Fruit fly (Drosophila melanogaster) whole organism, wandering third instar larva: ENCODE results near the gene CG8097.

ENCODE experiments used
- Abd-B ChIP-seq: fragments of >200 bp; optimal IDR thresholded peaks from 2 replicates; lab custom pipeline; 2017; ENCODE audit warnings: missing biosample characterization, missing genetic modification characterization
- CG32264 ChIP-seq: fragments of 200-800 bp; sonication (Bioruptor generic); optimal IDR thresholded peaks from 2 replicates; lab custom pipeline; 2016; ENCODE audit warnings: missing biosample characterization, missing genetic modification characterization
- CrebA ChIP-seq: fragments of 200-800 bp; sonication (Bioruptor generic); optimal IDR thresholded peaks from 2 replicates; lab custom pipeline; 2016; ENCODE audit warnings: missing biosample characterization, mild to moderate bottlenecking, missing genetic modification characterization, borderline replicate concordance
- Dfd ChIP-seq: fragments of >200 bp; optimal IDR thresholded peaks from 2 replicates; lab custom pipeline; 2017; ENCODE audit warnings: missing biosample characterization, missing genetic modification characterization
- Dif ChIP-seq: fragments of 200-275, 200-300 bp; sonication (Bioruptor generic); optimal IDR thresholded peaks from 2 replicates; lab custom pipeline; 2018; ENCODE audit warnings: missing biosample characterization, missing genetic modification characterization; ENCODE audit not compliant: partially characterized antibody
- GATAd ChIP-seq: sonication (Bioruptor generic); optimal IDR thresholded peaks from 2 replicates; lab custom pipeline; 2016; ENCODE audit warnings: missing biosample characterization, missing genetic modification characterization
- HLH106 ChIP-seq: fragments of 200-800 bp; optimal IDR thresholded peaks from 3 replicates; lab custom pipeline; 2019; ENCODE audit warnings: missing biosample characterization, mild to moderate bottlenecking, missing genetic modification characterization, moderate library complexity
- Hnf4 ChIP-seq: fragments of 200-800 bp; sonication (Bioruptor generic); optimal IDR thresholded peaks from 2 replicates; lab custom pipeline; 2016; ENCODE audit warnings: missing biosample characterization, mild to moderate bottlenecking, missing genetic modification characterization
- Hr78 ChIP-seq: fragments of >200 bp; optimal IDR thresholded peaks from 2 replicates; lab custom pipeline; 2017; ENCODE audit warnings: missing biosample characterization, missing genetic modification characterization
- Hr83 ChIP-seq: fragments of 200-300 bp; sonication (Bioruptor generic); optimal IDR thresholded peaks from 2 replicates; lab custom pipeline; 2016; ENCODE audit warnings: missing biosample characterization, mild to moderate bottlenecking, missing genetic modification characterization, moderate library complexity; ENCODE audit not compliant: poor library complexity, severe bottlenecking
- Jra ChIP-seq: sonication (Bioruptor generic); optimal IDR thresholded peaks from 2 replicates; lab custom pipeline; 2016; ENCODE audit warnings: missing biosample characterization, missing genetic modification characterization
- Mio ChIP-seq: sonication (Bioruptor generic); optimal IDR thresholded peaks from 2 replicates; lab custom pipeline; 2016; ENCODE audit warnings: missing biosample characterization, missing genetic modification characterization
- Myc ChIP-seq: fragments of >200 bp; optimal IDR thresholded peaks from 2 replicates; lab custom pipeline; 2017
- N ChIP-seq: fragments of >200 bp; optimal IDR thresholded peaks from 2 replicates; lab custom pipeline; 2018; ENCODE audit warnings: missing biosample characterization, missing external identifiers, missing genetic modification characterization
- OdsH ChIP-seq: fragments of 200-800 bp; sonication (Bioruptor generic); optimal IDR thresholded peaks from 2 replicates; lab custom pipeline; 2016; ENCODE audit warnings: missing biosample characterization, mild to moderate bottlenecking, missing genetic modification characterization
- Rel ChIP-seq, 2 experiments: fragments of 200-800 bp; sonication (Bioruptor generic) in 1 of 2; optimal IDR thresholded peaks; 2 replicates in 1 of 2; 3 replicates in 1 of 2; lab custom pipeline; 2016 to 2019; ENCODE audit warnings: mild to moderate bottlenecking in 2 of 2, missing biosample characterization in 2 of 2, missing genetic modification characterization in 2 of 2, moderate library complexity in 1 of 2
- Sp1 ChIP-seq: fragments of 200-800 bp; sonication (Bioruptor generic); optimal IDR thresholded peaks from 3 replicates; lab custom pipeline; 2019; ENCODE audit warnings: missing biosample characterization, mild to moderate bottlenecking, missing genetic modification characterization, moderate library complexity
- br ChIP-seq: fragments of 200-800 bp; sonication (Bioruptor generic); optimal IDR thresholded peaks from 2 replicates; lab custom pipeline; 2016; ENCODE audit warnings: missing biosample characterization, missing genetic modification characterization
- brk ChIP-seq: fragments of 200-800 bp; sonication (Bioruptor generic); optimal IDR thresholded peaks from 2 replicates; lab custom pipeline; 2016; ENCODE audit warnings: missing biosample characterization, mild to moderate bottlenecking, missing genetic modification characterization
- dmrt93B ChIP-seq: fragments of 200-800 bp; sonication (Bioruptor generic); optimal IDR thresholded peaks from 2 replicates; lab custom pipeline; 2018; ENCODE audit warnings: missing biosample characterization, mild to moderate bottlenecking, missing genetic modification characterization
- dsf ChIP-seq: sonication (Bioruptor generic); optimal IDR thresholded peaks from 2 replicates; lab custom pipeline; 2016; ENCODE audit warnings: missing biosample characterization, missing genetic modification characterization, borderline replicate concordance
- ey ChIP-seq: fragments of 200-800 bp; sonication (Bioruptor generic); optimal IDR thresholded peaks from 2 replicates; lab custom pipeline; 2016; ENCODE audit warnings: missing biosample characterization, missing genetic modification characterization
- foxo ChIP-seq, 2 experiments: fragments of 200-800 bp; sonication (Bioruptor generic); optimal IDR thresholded peaks; 2 replicates in 1 of 2; 3 replicates in 1 of 2; lab custom pipeline; 2016 to 2017; ENCODE audit warnings: missing biosample characterization in 2 of 2, missing genetic modification characterization in 2 of 2
- fru ChIP-seq: fragments of 200-800 bp; sonication (Bioruptor generic); optimal IDR thresholded peaks from 3 replicates; lab custom pipeline; 2016; ENCODE audit warnings: missing biosample characterization, mild to moderate bottlenecking, missing genetic modification characterization
- jim ChIP-seq: fragments of 175-275, 200-325 bp; sonication (Bioruptor generic); optimal IDR thresholded peaks from 2 replicates; lab custom pipeline; 2016; ENCODE audit warnings: missing biosample characterization, mild to moderate bottlenecking, missing genetic modification characterization
- pan ChIP-seq: fragments of >200 bp; optimal IDR thresholded peaks from 2 replicates; lab custom pipeline; 2017
- psq ChIP-seq: fragments of 200-800 bp; sonication (Bioruptor generic); optimal IDR thresholded peaks from 3 replicates; lab custom pipeline; 2017; ENCODE audit warnings: missing biosample characterization, mild to moderate bottlenecking, missing genetic modification characterization, moderate library complexity
- rgr ChIP-seq: fragments of 200-800 bp; sonication (Bioruptor generic); optimal IDR thresholded peaks from 3 replicates; lab custom pipeline; 2016; ENCODE audit warnings: missing biosample characterization, mild to moderate bottlenecking, missing genetic modification characterization
- sage ChIP-seq: fragments of 200-800 bp; sonication (Bioruptor generic); optimal IDR thresholded peaks from 2 replicates; lab custom pipeline; 2016; ENCODE audit warnings: missing biosample characterization, mild to moderate bottlenecking, missing genetic modification characterization
- sv ChIP-seq: fragments of 200-800 bp; sonication (Bioruptor generic); optimal IDR thresholded peaks from 3 replicates; lab custom pipeline; 2016; ENCODE audit warnings: missing biosample characterization, missing genetic modification characterization
- tai ChIP-seq: sonication (Bioruptor generic); optimal IDR thresholded peaks from 2 replicates; lab custom pipeline; 2016; ENCODE audit warnings: missing biosample characterization, missing genetic modification characterization
- usp ChIP-seq: fragments of >200 bp; optimal IDR thresholded peaks from 2 replicates; lab custom pipeline; 2017; ENCODE audit warnings: missing biosample characterization, missing genetic modification characterization
- woc ChIP-seq: sonication (Bioruptor generic); optimal IDR thresholded peaks from 2 replicates; lab custom pipeline; 2016; ENCODE audit warnings: missing biosample characterization, mild to moderate bottlenecking, missing genetic modification characterization

The CG8097 gene

dm6 chrX:15568353-15568982 is 14.5 kb upstream of the CG8097 start (continued):
- no peak for TF ChIP-seq Dfd (GFP tag; lab: Kevin White, UChicago)

dm6 chrX:15568983-15569370 is 14.0 kb upstream of the CG8097 start, which contains the start of gene CG7860:
TSS of gene CG7860 (plus strand) at chrX:15568993.
- peak; percentile 7 for TF ChIP-seq Sp1 (GFP tag; lab: Kevin White, UChicago)
- peak; percentile 47 for TF ChIP-seq Dif
- TF ChIP-seq pan (lab: Kevin White, UChicago) = no peak
- peak; percentile 1 for TF ChIP-seq woc

- TF ChIP-seq ey (no peak), sage (peak; percentile 67), CrebA (GFP tag; lab: Kevin White, UChicago) (no peak), Rel (GFP tag; optimal IDR thresholded peaks at IDR 0.05; lab: Kevin White, UChicago) (no peak), Rel (tag; optimal IDR thresholded peaks at IDR 0.05; lab: Kevin White, UChicago) (peak; percentile 68), Hr78 (GFP tag; lab: Kevin White, UChicago) (no peak), Abd-B (GFP tag; lab: Kevin White, UChicago) (no peak), usp (GFP tag; lab: Kevin White, UChicago) (no peak)
Measured at dm6 chrX:15571939-15572338, 11.0 kb upstream of the CG8097 start, which contains the start of gene CG15643. TSS of gene CG15643 (minus strand) at chrX:15572149.

dm6 chrX:15574384-15574783 is 8.6 kb upstream of the CG8097 start, which contains the start of gene CG9213:
TSS of gene CG9213 (minus strand) at chrX:15574535.
- TF ChIP-seq ey = no peak
- TF ChIP-seq br = no peak
- TF ChIP-seq woc = peak; percentile 30
- TF ChIP-seq Rel (GFP tag; optimal IDR thresholded peaks at IDR 0.05; lab: Kevin White, UChicago) = no peak
- peak; percentile 49 for TF ChIP-seq Rel (tag; optimal IDR thresholded peaks at IDR 0.05; lab: Kevin White, UChicago)
- no peak for TF ChIP-seq Dfd (GFP tag; lab: Kevin White, UChicago)
- TF ChIP-seq OdsH = no peak
- peak; percentile 41 for TF ChIP-seq Hr83 (GFP tag; lab: Kevin White, UChicago)
- TF ChIP-seq tai (GFP tag; lab: Kevin White, UChicago) = no peak
- TF ChIP-seq Sp1 (GFP tag; lab: Kevin White, UChicago) = no peak
- no peak for TF ChIP-seq Mio

dm6 chrX:15575557-15575956 is 7.4 kb upstream of the CG8097 start, which contains the start of gene CG42299:
TSS of gene CG42299 (minus strand) at chrX:15575683.
- no peak for TF ChIP-seq jim (GFP tag; lab: Kevin White, UChicago)
- TF ChIP-seq dsf = no peak
- TF ChIP-seq usp (GFP tag; lab: Kevin White, UChicago) = no peak
- TF ChIP-seq, all 38 proteins: peak for 0

dm6 chrX:15578043-15578442 is 4.9 kb upstream of the CG8097 start, which contains the start of the genes cerv and CG7872:
TSS of gene cerv (minus strand) at chrX:15578171.
TSS of gene CG7872 (plus strand) at chrX:15578205.
- no peak for TF ChIP-seq Hnf4 (GFP tag; lab: Kevin White, UChicago)
- peak; percentile 3 for TF ChIP-seq rgr (GFP tag; lab: Kevin White, UChicago)
- TF ChIP-seq foxo (GFP tag; optimal IDR thresholded peaks at IDR 0.05; lab: Kevin White, UChicago) = peak in 1 of 2 experiments; percentile 8
- no peak for TF ChIP-seq Dfd (GFP tag; lab: Kevin White, UChicago)
- no peak for TF ChIP-seq dsf
- no peak for TF ChIP-seq tai (GFP tag; lab: Kevin White, UChicago)
- TF ChIP-seq Hr83 (GFP tag; lab: Kevin White, UChicago) = peak; percentile 37
- no peak for TF ChIP-seq Rel (GFP tag; optimal IDR thresholded peaks at IDR 0.05; lab: Kevin White, UChicago)
- peak; percentile 1 for TF ChIP-seq Rel (tag; optimal IDR thresholded peaks at IDR 0.05; lab: Kevin White, UChicago)
- TF ChIP-seq psq (GFP tag; lab: Kevin White, UChicago) = no peak

- TF ChIP-seq dmrt93B (GFP tag; lab: Kevin White, UChicago) = peak; percentile 94
- peak; percentile 98 for TF ChIP-seq br
- peak; percentile 93 for TF ChIP-seq sv
- TF ChIP-seq Dfd (GFP tag; lab: Kevin White, UChicago) = no peak
- peak; percentile 96 for TF ChIP-seq Hr83 (GFP tag; lab: Kevin White, UChicago)
- TF ChIP-seq woc = peak; percentile 97
- TF ChIP-seq ey = peak; percentile 98
- TF ChIP-seq brk (GFP tag; lab: Kevin White, UChicago) = no peak
- TF ChIP-seq N = no peak
- peak; percentile 89 for TF ChIP-seq GATAd (GFP tag; lab: Kevin White, UChicago)
- peak; percentile 83 for TF ChIP-seq Mio
- TF ChIP-seq CrebA (GFP tag; lab: Kevin White, UChicago) = no peak
- TF ChIP-seq Jra (GFP tag; lab: Kevin White, UChicago) = peak; percentile 94
- TF ChIP-seq Sp1 (GFP tag; lab: Kevin White, UChicago) = peak; percentile 97
- TF ChIP-seq psq (GFP tag; lab: Kevin White, UChicago) = peak; percentile 94
- TF ChIP-seq Myc (lab: Kevin White, UChicago) = no peak
- peak; percentile 85 for TF ChIP-seq jim (GFP tag; lab: Kevin White, UChicago)
- TF ChIP-seq HLH106 = peak; percentile 97
- no peak for TF ChIP-seq pan (lab: Kevin White, UChicago)
- peak; percentile 98 for TF ChIP-seq rgr (GFP tag; lab: Kevin White, UChicago)
- TF ChIP-seq fru (GFP tag; lab: Kevin White, UChicago) = peak; percentile 97
- TF ChIP-seq usp (GFP tag; lab: Kevin White, UChicago) = no peak
- TF ChIP-seq CG32264 (GFP tag; lab: Kevin White, UChicago) = peak; percentile 95
- TF ChIP-seq dsf = peak; percentile 71
Measured at dm6 chrX:15579579-15579978, 3.4 kb upstream of the CG8097 start.
